Worm (Caenorhabditis elegans): Measurements from ENCODE around the gene M01H9.4.

- TF ChIP-seq madf-9 (GFP tag; conservative IDR thresholded peaks at IDR 0.05) = no peak
- no peak for TF ChIP-seq lir-3 (tag; optimal IDR thresholded peaks at IDR 0.05)
- no peak for TF ChIP-seq vab-7 (GFP tag; IDR thresholded peaks at IDR 0.05)
- TF ChIP-seq sdz-12 (GFP tag; optimal IDR thresholded peaks at IDR 0.05) = no peak
- no peak for TF ChIP-seq ceh-82 (tag; optimal IDR thresholded peaks at IDR 0.05)
- no peak for TF ChIP-seq hlh-11 (tag; optimal IDR thresholded peaks at IDR 0.05)
- no peak for TF ChIP-seq lsy-2 (tag; optimal IDR thresholded peaks at IDR 0.05)
- TF ChIP-seq cey-2 (tag; optimal IDR thresholded peaks at IDR 0.05; ENCODE audit: borderline replicate concordance, insufficient read depth) = no peak
- TF ChIP-seq nhr-6 (tag; optimal IDR thresholded peaks at IDR 0.05) = no peak
These were observed 48.1 kb downstream of the M01H9.4 start, which contains the start of the genes R08C7.8 and R08C7.4 for ce11 chrIV:4434441-4435084.
